Worm (Caenorhabditis elegans): ENCODE measurements around the gene dhs-18.

The dhs-18 gene

ce11 chrV:11000650-11001049 is 46.0 kb downstream of the dhs-18 start, which contains the start of gene isy-1 (continued):
- TF ChIP-seq dpl-1 (GFP tag; optimal IDR thresholded peaks at IDR 0.05) (peak; percentile 94), T20F7.1 (GFP tag; optimal IDR thresholded peaks at IDR 0.05) (peak; percentile 96), vab-7 (GFP tag; IDR thresholded peaks at IDR 0.05) (no peak), ceh-44 (GFP tag; IDR thresholded peaks at IDR 0.05) (no peak), attf-4 (tag; optimal IDR thresholded peaks at IDR 0.05) (no peak), dve-1 (tag; optimal IDR thresholded peaks at IDR 0.05; ENCODE audit: insufficient read depth) (no peak), spr-3 (GFP tag; optimal IDR thresholded peaks at IDR 0.05) (no peak), unc-39 (tag; optimal IDR thresholded peaks at IDR 0.05) (no peak), nhr-77 (tag; optimal IDR thresholded peaks at IDR 0.05) (peak; percentile 60), lir-3 (tag; optimal IDR thresholded peaks at IDR 0.05) (no peak), mes-2 (tag; optimal IDR thresholded peaks at IDR 0.05; ENCODE audit: poor library complexity, severe bottlenecking) (no peak), hmg-1.1 (GFP tag; IDR thresholded peaks at IDR 0.05) (0 out of 2 replicates have a peak, but pooled peaks have one; percentile 18), D1046.2 (GFP tag; IDR thresholded peaks at IDR 0.05) (no peak), zip-2 (tag; optimal IDR thresholded peaks at IDR 0.05) (no peak), nhr-10 (tag; optimal IDR thresholded peaks at IDR 0.05) (no peak), snpc-4 (tag; optimal IDR thresholded peaks at IDR 0.05) (no peak), zip-11 (GFP tag; IDR thresholded peaks at IDR 0.05) (no peak), saeg-2 (GFP tag; IDR thresholded peaks at IDR 0.05) (no peak), lim-7 (GFP tag; IDR thresholded peaks at IDR 0.05) (no peak)

DNA sequence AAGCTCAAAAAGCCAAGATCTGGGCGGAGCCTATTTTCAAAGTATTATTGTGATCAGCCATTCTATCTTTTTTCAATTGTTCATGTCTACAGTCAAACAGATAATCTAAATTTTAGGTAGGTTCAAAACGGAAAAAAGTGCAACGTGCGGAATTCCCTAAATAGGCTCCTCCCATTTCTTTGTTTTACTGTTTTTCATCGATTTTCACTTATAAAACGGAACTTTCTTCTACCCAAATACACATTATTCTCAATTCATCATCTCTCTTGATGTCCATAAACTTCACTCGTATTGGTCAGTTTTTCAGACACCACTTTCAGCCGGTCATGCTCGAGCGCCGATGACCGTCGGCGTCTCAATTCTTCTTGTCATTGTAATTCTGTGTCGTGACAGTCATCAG is 47.8 kb downstream of the dhs-18 start, which contains the start of gene F53B7.7:
TSS of gene F53B7.7 (plus strand) at position 301 of the 400 bp plus-strand sequence.
- TF ChIP-seq arid-1 (GFP tag; conservative IDR thresholded peaks at IDR 0.05) (no peak), F49E8.2 (tag; optimal IDR thresholded peaks at IDR 0.05; ENCODE audit: borderline replicate concordance) (no peak), tag-97 (GFP tag; IDR thresholded peaks at IDR 0.05) (no peak), lin-39 (tag; optimal IDR thresholded peaks at IDR 0.05) (no peak), nhr-76 (tag; optimal IDR thresholded peaks at IDR 0.05) (no peak), daf-12 (tag; optimal IDR thresholded peaks at IDR 0.05) (no peak), skn-1 (tag; optimal IDR thresholded peaks at IDR 0.05) (no peak), nhr-6 (tag; optimal IDR thresholded peaks at IDR 0.05) (no peak), ctbp-1 (GFP tag; IDR thresholded peaks at IDR 0.05) (no peak)
